Worm (Caenorhabditis elegans): ENCODE measurements around the gene ceh-38.

DNA sequence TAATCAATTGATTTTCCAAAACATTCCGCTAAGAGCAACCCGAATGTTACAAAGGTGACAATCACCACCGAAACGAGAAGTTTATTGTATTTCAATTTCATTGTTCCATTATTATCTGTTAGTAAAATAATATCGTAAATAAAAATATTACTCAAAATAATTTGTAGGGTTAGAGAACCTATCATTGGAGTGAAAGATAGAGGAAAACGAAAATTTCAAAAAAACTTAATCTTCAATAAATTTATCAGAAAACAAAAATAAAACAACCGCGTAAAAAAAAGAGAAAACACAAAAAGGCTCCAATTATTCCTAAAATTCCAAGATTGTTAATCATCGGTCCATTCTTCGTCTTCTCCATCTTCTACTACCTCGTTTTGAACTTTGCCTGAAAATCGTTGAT, 14.2 kb downstream of the ceh-38 start, which contains the start of gene tra-2:
- TF ChIP-seq nhr-11 (tag; optimal IDR thresholded peaks at IDR 0.05): no peak
- no peak for TF ChIP-seq mep-1 (tag; optimal IDR thresholded peaks at IDR 0.05)
- no peak for TF ChIP-seq unc-62 (GFP tag; optimal IDR thresholded peaks at IDR 0.05 in 1 of 2)
- TF ChIP-seq unc-62 (tag; optimal IDR thresholded peaks at IDR 0.05): no peak
- TF ChIP-seq cey-2 (tag; optimal IDR thresholded peaks at IDR 0.05; ENCODE audit: borderline replicate concordance, insufficient read depth): no peak
- no peak for TF ChIP-seq aly-2 (tag; optimal IDR thresholded peaks at IDR 0.05)
- no peak for TF ChIP-seq unc-39 (tag; optimal IDR thresholded peaks at IDR 0.05)
- no peak for TF ChIP-seq dmd-6 (GFP tag; IDR thresholded peaks at IDR 0.05)
- no peak for TF ChIP-seq hmg-1.1 (GFP tag; IDR thresholded peaks at IDR 0.05)
- TF ChIP-seq T26A8.4 (GFP tag; IDR thresholded peaks at IDR 0.05): no peak

Data from whole organism, L4 larva.